Fruit fly (Drosophila melanogaster) ovary, adult (tissue): Measurements from ENCODE around the gene Pop2.

ENCODE experiments used
- CG17801 ChIP-seq: fragments of 200-800 bp; optimal IDR thresholded peaks from 2 replicates; lab custom pipeline; 2019; ENCODE audit warnings: missing biosample characterization, mild to moderate bottlenecking, missing genetic modification characterization, moderate library complexity; ENCODE audit not compliant: partially characterized antibody

Pop2 gene

DNA sequence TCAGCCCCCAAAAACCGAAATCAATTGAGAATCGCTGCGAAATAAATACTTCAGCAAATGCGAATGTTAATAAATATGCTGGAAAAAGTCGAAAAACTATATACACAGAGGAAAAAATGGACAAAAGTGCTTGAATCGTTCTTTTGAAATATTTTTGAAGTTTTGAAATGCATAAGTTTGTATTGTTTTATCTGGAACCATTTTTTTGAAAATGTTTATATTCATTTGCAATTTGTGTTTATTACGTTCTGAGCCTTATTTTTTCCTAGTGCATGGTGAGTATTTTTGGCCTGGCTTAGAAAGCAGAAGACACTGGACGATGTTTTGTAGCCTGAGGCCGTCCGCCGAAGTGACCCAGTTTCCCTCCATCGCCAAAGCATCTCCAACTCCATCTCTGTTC, 22.2 kb upstream of the Pop2 start:
- no peak for TF ChIP-seq CG17801

dm6 chr3L:12023137-12023792, 20.6 kb upstream of the Pop2 start:
- no peak for TF ChIP-seq CG17801

DNA sequence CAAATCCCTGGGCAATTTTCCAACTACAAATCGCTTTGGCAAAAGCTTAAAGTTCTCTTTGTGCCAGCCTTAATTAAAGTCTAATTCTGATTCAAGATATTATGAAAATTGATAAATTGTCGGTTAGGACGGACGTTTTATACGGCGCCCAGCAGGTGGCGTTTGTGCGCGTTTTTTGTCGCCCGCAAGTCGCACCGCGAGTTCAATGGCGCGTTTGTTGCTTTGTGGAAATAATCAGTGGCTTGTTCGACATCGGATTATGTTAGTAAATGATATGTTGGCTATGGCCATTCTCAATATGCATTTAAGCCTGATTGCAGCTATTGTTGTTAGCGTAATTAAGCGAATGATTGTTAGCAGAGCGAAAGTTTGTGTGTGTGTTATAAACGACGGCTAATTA, 19.2 kb upstream of the Pop2 start:
- no peak for TF ChIP-seq CG17801

DNA sequence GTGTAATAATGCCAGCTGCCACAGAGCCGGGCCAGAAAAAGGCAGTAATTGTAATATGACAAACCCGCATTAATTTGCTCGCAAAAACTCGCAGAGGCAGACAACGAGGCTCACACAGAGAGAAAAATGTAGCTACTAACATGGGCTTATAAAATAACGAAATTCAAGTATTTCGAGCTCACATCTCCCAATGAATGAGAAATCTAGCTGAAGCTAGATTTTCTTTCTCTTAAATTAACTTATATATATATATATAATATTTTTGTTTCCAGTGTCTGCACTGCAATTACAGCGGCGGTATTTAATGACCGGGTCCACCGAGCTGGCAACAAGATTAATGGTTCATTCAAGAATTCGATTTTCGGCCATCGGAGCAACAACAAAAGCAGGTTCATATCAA, 13.5 kb upstream of the Pop2 start:
- TF ChIP-seq CG17801 = no peak

DNA sequence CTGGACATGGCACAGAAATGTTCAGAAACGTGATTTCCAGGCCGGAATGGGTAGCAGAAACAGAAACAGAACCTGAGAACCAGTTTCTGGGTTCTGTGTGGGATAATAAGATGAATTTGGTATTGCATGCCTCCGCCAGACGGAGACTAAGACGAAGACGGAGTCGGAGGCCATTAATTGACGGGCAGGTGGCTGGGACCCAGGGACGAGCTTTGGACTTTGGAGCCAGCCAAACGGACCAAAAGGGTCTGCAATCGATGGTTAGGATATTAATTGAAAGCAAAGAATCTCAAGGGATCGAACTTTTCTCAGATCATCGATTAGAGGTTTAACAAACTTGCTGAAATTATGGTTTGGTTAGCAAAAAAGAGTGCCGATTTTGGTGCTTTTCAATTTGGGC, 11.6 kb upstream of the Pop2 start:
- TF ChIP-seq CG17801 = no peak

DNA sequence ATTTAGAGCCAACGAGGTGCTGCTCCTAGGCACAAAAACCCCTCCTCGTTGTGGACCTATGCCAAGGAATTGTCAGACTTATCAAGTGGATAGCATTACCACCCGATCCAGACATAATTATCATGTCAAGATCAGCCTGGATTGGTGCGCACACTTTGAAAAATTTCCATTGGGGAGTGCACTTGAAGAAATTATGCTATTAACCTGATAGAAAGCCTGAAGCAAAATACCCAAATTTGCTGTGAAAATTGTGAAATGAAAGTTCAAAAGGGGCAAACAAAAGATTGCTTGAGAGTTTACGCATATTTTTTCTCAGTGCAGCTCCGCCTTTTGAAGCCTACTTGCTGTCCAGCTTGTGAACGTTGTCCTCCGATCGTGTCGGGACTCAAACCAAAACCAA, 11.0 kb upstream of the Pop2 start:
- TF ChIP-seq CG17801 = no peak

DNA sequence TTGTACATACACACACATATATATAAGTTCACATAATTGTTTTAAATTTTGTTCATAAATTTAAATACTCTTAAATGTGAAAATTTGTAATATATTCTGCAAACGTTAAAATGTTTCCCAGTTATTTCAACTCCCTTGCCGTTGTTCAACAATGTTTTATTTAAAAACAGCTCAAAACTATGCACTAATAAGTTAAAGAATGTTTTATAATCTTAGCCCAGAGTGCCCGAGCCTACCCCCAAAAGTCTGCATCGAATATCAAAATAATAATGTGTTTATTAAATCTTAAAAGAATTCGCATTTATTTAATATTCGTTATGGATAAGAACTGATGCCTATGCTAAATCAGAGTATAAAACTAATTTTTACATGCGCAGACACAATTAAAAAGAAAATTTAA, 5.2 kb upstream of the Pop2 start:
- no peak for TF ChIP-seq CG17801

dm6 chr3L:12004136-12004535, 1.4 kb upstream of the Pop2 start:
- TF ChIP-seq CG17801 = no peak

DNA sequence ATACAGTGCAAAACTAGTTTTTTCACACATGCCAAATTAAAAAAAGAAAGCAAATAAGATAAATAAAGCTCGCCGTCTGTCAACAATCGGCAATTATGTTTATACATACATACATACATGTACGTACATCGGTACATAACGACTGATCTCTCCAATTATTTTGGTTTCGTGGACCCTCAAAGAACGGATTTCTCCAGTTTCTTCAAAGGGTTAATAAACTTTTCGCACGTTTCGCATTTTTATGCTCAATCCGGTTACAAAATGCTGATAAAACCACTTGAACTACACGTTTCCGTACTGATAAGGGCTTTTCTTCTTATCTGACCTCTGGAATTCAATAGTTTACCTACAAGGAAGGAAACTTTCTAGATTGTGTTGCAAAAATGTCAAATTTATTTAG, 742 bp upstream of the Pop2 start:
- TF ChIP-seq CG17801 = no peak

DNA sequence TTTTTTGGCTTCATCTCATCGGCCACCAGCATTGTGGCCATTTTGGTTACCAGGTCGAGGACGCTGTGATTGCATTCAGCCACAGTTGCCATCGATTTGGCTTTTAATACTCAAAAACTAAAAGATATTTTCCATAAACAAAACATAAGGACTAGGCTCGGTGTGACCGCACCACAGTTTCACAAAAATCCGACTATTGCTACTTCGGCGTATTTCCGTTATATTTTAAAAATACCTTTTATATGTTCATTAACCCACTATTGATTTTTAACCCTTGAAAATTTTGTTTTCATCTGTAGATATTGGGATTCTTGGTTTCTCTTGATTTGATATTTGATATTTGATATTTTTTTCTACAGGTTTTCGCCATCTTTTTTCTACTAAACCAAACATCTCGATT, 4.8 kb downstream of the Pop2 start, which contains the start of gene Grip163:
TSS of gene Grip163 (minus strand) at position 180 of the 400 bp plus-strand sequence.
- TF ChIP-seq CG17801 = no peak

dm6 chr3L:11992960-11993359, 9.8 kb downstream of the Pop2 start, which contains the start of gene viaf:
viaf (minus strand) TSS chr3L:11993179.
- peak; percentile 68 for TF ChIP-seq CG17801

- no peak for TF ChIP-seq CG17801
Observed at dm6 chr3L:11990436-11990835, 12.3 kb downstream of the Pop2 start, which contains the start of gene CG6931. CG6931 (plus strand) TSS chr3L:11990736.

- TF ChIP-seq CG17801 = no peak
Observed at dm6 chr3L:11984606-11985005, 18.1 kb downstream of the Pop2 start, which contains the start of gene CG6938. CG6938 (plus strand) TSS chr3L:11984906.

DNA sequence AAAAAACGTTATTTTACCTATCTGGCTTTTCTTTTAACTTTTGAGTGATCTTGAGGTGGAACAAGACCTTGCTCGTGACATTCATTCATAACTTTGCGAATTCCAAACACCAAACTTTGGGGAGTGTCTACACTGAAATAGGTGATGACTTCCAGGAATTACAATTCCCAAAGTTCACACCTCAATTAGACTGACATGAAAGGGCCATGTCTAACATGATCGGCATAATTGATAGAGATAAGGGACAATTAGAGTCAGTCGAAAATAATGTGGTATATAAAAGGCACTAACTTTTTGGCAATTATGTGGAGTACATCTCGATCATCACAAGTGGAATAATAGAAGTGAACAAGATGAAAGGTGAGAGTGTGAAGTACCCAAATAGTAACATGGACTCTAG, 26.9 kb downstream of the Pop2 start, which contains the start of gene CG43896:
TSS of gene CG43896 (plus strand) at position 301 of the 400 bp plus-strand sequence.
- no peak for TF ChIP-seq CG17801

DNA sequence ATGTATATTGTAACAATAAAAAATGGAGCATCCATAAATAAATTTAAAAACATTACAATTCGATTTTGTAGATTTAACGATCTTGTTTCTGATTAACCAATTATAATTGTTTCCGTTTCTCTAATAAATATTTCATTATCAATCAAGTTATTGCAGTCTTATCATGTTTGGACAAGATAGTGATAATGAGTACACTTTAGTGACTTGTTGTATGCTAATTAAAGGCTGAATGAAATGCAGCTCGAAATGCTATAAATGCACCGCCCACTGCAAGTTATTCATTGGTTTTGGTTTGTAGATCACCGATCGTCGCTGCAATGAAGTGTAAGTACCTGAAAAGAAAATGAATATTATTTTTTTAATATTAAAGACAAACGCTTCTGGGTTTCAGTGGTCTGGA, 28.1 kb downstream of the Pop2 start, which contains the start of gene CG14125:
TSS of gene CG14125 (plus strand) at position 301 of the 400 bp plus-strand sequence.
- TF ChIP-seq CG17801 = no peak

DNA sequence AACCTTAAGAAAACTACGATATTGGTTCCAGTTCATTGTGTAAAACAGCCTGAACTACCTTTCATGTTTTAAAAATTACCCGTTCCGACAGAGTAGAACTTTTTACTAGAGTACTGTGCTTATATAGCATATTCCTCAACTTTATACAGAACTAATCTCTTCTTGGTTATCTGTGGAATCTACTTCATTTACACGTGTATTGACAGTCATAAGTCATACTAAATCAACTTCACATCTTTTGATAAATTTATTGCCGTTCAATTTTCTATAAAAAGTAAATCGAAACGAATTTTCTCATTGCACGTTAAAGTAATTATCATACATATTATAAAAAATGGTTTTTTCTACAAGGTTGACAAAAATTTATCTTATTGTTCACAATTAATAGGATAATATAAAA, 29.0 kb downstream of the Pop2 start, which contains the start of gene CG42397:
TSS of gene CG42397 (minus strand) at position 101 of the 400 bp plus-strand sequence.
- no peak for TF ChIP-seq CG17801

- TF ChIP-seq CG17801 = no peak
Observed at dm6 chr3L:11972879-11973278, 29.8 kb downstream of the Pop2 start, which contains the start of gene Muc68E. Muc68E (minus strand) TSS chr3L:11972979.

DNA sequence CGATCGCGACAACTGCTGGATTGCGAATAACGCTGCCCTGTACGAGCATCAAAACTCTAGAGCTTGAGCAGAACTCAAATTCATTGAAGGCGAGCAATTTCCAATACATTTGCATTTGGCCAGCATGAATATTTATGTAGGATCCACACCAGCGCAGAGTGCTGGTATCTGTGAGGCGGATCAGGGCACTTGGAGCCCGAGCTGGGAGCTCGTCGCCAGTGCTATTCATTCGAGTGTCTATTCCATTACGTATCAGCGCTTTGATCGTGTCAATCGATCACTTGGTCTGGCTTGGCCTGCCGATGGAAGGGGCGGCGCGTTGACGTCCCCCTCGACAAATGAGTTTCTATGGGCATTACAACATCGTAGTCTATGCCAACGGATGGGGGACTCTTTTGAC, 36.6 kb downstream of the Pop2 start, which contains the start of gene prc:
TSS of gene prc (minus strand) at position 28 of the 400 bp plus-strand sequence.
- TF ChIP-seq CG17801 = no peak
